Fruit fly (Drosophila melanogaster) whole organism, embryonic: ENCODE data around the gene CG33669.
A peak's percentile ranks its signal among the peaks of the same experiment; 100 is the strongest.

ENCODE experiments used
- ATbp ChIP-seq: fragments of 200-800 bp; sonication (Bioruptor generic); optimal IDR thresholded peaks from 2 replicates; lab custom pipeline; 2017; ENCODE audit warnings: missing biosample characterization, mild to moderate bottlenecking, missing genetic modification characterization, missing genetic modification reagents
- Bgb ChIP-seq: fragments of 200-800 bp; sonication (Bioruptor generic); IDR thresholded peaks from 2 replicates; pipeline ENCODE4 v1.3.6; 2022; ENCODE audit warnings: missing biosample characterization, missing genetic modification characterization; ENCODE audit not compliant: partially characterized antibody
- CG10565 ChIP-seq: fragments of 200-800 bp; sonication (Bioruptor generic); optimal IDR thresholded peaks from 3 replicates; lab custom pipeline; 2016; ENCODE audit warnings: missing biosample characterization, mild to moderate bottlenecking, missing genetic modification characterization
- CG10654 ChIP-seq: fragments of 200-800 bp; sonication (Bioruptor generic); optimal IDR thresholded peaks from 2 replicates; lab custom pipeline; 2016; ENCODE audit warnings: missing biosample characterization, missing genetic modification characterization
- CG11247 ChIP-seq: fragments of 200-800 bp; sonication (Bioruptor generic); IDR thresholded peaks from 2 replicates; pipeline ENCODE4 v1.3.6; 2022; ENCODE audit warnings: missing biosample characterization, missing genetic modification characterization
- CG12744 ChIP-seq: fragments of 200-800 bp; sonication (Bioruptor generic); optimal IDR thresholded peaks from 2 replicates; lab custom pipeline; 2016; ENCODE audit warnings: missing biosample characterization, missing genetic modification characterization
- CG12942 ChIP-seq: fragments of 200-800 bp; sonication (Bioruptor generic); optimal IDR thresholded peaks from 3 replicates; lab custom pipeline; 2016; ENCODE audit warnings: missing biosample characterization, missing genetic modification characterization
- CG14667 ChIP-seq: fragments of 200-800 bp; sonication (Bioruptor generic); IDR thresholded peaks from 2 replicates; pipeline ENCODE4 v1.3.6; 2022; ENCODE audit warnings: missing biosample characterization, missing genetic modification characterization
- CG14710 ChIP-seq: fragments of 200-800 bp; sonication (Bioruptor generic); optimal IDR thresholded peaks from 3 replicates; lab custom pipeline; 2019; ENCODE audit warnings: missing biosample characterization, mild to moderate bottlenecking, missing genetic modification characterization, moderate library complexity
- CG14860 ChIP-seq: fragments of 200-800 bp; sonication (Bioruptor generic); IDR thresholded peaks from 3 replicates; pipeline ENCODE4 v1.3.6; 2022; ENCODE audit warnings: missing biosample characterization, missing genetic modification characterization; ENCODE audit not compliant: partially characterized antibody
- CG15269 ChIP-seq: fragments of 200-800 bp; sonication (Bioruptor generic); optimal IDR thresholded peaks from 2 replicates; lab custom pipeline; 2018; ENCODE audit warnings: missing biosample characterization, mild to moderate bottlenecking, missing genetic modification characterization, moderate library complexity
- CG15514 ChIP-seq: fragments of 200-800 bp; sonication (Bioruptor generic); optimal IDR thresholded peaks from 3 replicates; lab custom pipeline; 2017; ENCODE audit warnings: missing biosample characterization, missing genetic modification characterization, mild to moderate bottlenecking, moderate library complexity, missing genetic modification reagents
- CG16813 ChIP-seq: fragments of 200-800 bp; sonication (Bioruptor generic); IDR thresholded peaks from 3 replicates; pipeline ENCODE4 v1.3.6; 2022; ENCODE audit warnings: missing biosample characterization, missing genetic modification characterization; ENCODE audit not compliant: partially characterized antibody
- CG3281 ChIP-seq: fragments of 200-800 bp; sonication (Bioruptor generic); optimal IDR thresholded peaks from 3 replicates; lab custom pipeline; 2017; ENCODE audit warnings: missing biosample characterization, mild to moderate bottlenecking, missing genetic modification characterization
- CG34422 ChIP-seq: fragments of 200-800 bp; sonication (Bioruptor generic); IDR thresholded peaks from 3 replicates; pipeline ENCODE4 v1.3.6; 2022; ENCODE audit warnings: missing biosample characterization, missing genetic modification characterization
- CG4730 ChIP-seq: fragments of 200-800 bp; sonication (Bioruptor generic); IDR thresholded peaks from 2 replicates; pipeline ENCODE4 v1.3.6; 2022; ENCODE audit warnings: missing biosample characterization, missing genetic modification characterization
- CG6175 ChIP-seq: fragments of 200-800 bp; sonication (Bioruptor generic); IDR thresholded peaks from 3 replicates; pipeline ENCODE4 v1.3.6; 2022; ENCODE audit warnings: missing biosample characterization, missing genetic modification characterization
- CG6654 ChIP-seq: fragments of 200-800 bp; sonication (Bioruptor generic); optimal IDR thresholded peaks from 2 replicates; lab custom pipeline; 2017; ENCODE audit warnings: missing biosample characterization, mild to moderate bottlenecking, missing genetic modification characterization
- CG6689 ChIP-seq: fragments of 200-800 bp; sonication (Bioruptor generic); IDR thresholded peaks from 2 replicates; pipeline ENCODE4 v1.3.6; 2022; ENCODE audit warnings: missing biosample characterization, missing genetic modification characterization
- CG7786 ChIP-seq: fragments of 200-800 bp; sonication (Bioruptor generic); optimal IDR thresholded peaks from 2 replicates; lab custom pipeline; 2016; ENCODE audit warnings: missing biosample characterization, missing genetic modification characterization
- CG8944 ChIP-seq: fragments of 200-800 bp; sonication (Bioruptor generic); optimal IDR thresholded peaks from 3 replicates; lab custom pipeline; 2016; ENCODE audit warnings: missing biosample characterization, missing genetic modification characterization
- Dip3 ChIP-seq: fragments of 200-800 bp; sonication (Bioruptor generic); optimal IDR thresholded peaks from 3 replicates; lab custom pipeline; 2016; ENCODE audit warnings: missing biosample characterization, missing genetic modification characterization
- HLH54F ChIP-seq: fragments of 200-800 bp; sonication (Bioruptor generic); optimal IDR thresholded peaks from 3 replicates; lab custom pipeline; 2016; ENCODE audit warnings: missing biosample characterization, missing genetic modification characterization
- Mad ChIP-seq: fragments of 200-800 bp; sonication (Bioruptor generic); optimal IDR thresholded peaks from 2 replicates; lab custom pipeline; 2016; ENCODE audit warnings: missing biosample characterization, missing genetic modification characterization
- Mes4 ChIP-seq: fragments of 200-800 bp; sonication (Bioruptor generic); optimal IDR thresholded peaks from 2 replicates; lab custom pipeline; 2016; ENCODE audit warnings: missing biosample characterization, missing genetic modification characterization
- NK7.1 ChIP-seq: fragments of 200-800 bp; sonication (Bioruptor generic); optimal IDR thresholded peaks from 3 replicates; lab custom pipeline; 2016; ENCODE audit warnings: missing biosample characterization, missing genetic modification characterization
- Nf-YC ChIP-seq: fragments of 200-800 bp; optimal IDR thresholded peaks from 3 replicates; lab custom pipeline; 2019; ENCODE audit warnings: missing biosample characterization, mild to moderate bottlenecking, missing genetic modification characterization, moderate library complexity
- Rfx ChIP-seq: fragments of 200-800 bp; sonication (Bioruptor generic); IDR thresholded peaks from 2 replicates; pipeline ENCODE4 v1.3.6; 2022; ENCODE audit warnings: missing biosample characterization, missing genetic modification characterization
- Rx ChIP-seq: fragments of 200-800 bp; sonication (Bioruptor generic); IDR thresholded peaks from 2 replicates; pipeline ENCODE4 v1.3.6; 2022; ENCODE audit warnings: missing biosample characterization, missing genetic modification characterization
- Spps ChIP-seq: fragments of 200-800 bp; sonication (Bioruptor generic); optimal IDR thresholded peaks from 2 replicates; lab custom pipeline; 2018; ENCODE audit warnings: missing biosample characterization, mild to moderate bottlenecking, missing genetic modification characterization
- Trl ChIP-seq, 3 experiments: fragments of >200 bp in 2 of 3; fragments of 200-800 bp in 1 of 3; sonication (Bioruptor generic) in 1 of 3; optimal IDR thresholded peaks; 2 replicates in 1 of 3; 3 replicates in 2 of 3; lab custom pipeline; 2016 to 2017; ENCODE audit warnings: missing biosample characterization in 1 of 3, missing genetic modification characterization in 1 of 3
- ash1 ChIP-seq: fragments of 200-800 bp; sonication (Bioruptor generic); optimal IDR thresholded peaks from 2 replicates; lab custom pipeline; 2018; ENCODE audit warnings: missing biosample characterization, mild to moderate bottlenecking, missing genetic modification characterization
- br ChIP-seq: fragments of >200 bp; optimal IDR thresholded peaks from 2 replicates; lab custom pipeline; 2017
- chm ChIP-seq: fragments of 200-800 bp; sonication (Bioruptor generic); IDR thresholded peaks from 2 replicates; pipeline ENCODE4 v1.3.6; 2022; ENCODE audit warnings: missing biosample characterization, missing genetic modification characterization
- crol ChIP-seq: fragments of 200-800 bp; sonication (Bioruptor generic); IDR thresholded peaks from 2 replicates; pipeline ENCODE4 v1.3.6; 2022; ENCODE audit warnings: missing biosample characterization, missing genetic modification characterization
- en ChIP-seq: fragments of 200-800 bp; sonication (Bioruptor generic); optimal IDR thresholded peaks from 2 replicates; lab custom pipeline; 2016; ENCODE audit warnings: missing biosample characterization, missing genetic modification characterization
- fd64A ChIP-seq: fragments of 200-800 bp; sonication (Bioruptor generic); optimal IDR thresholded peaks from 3 replicates; lab custom pipeline; 2018; ENCODE audit warnings: missing biosample characterization, mild to moderate bottlenecking, missing genetic modification characterization
- kni ChIP-seq: fragments of 200-800 bp; sonication (Bioruptor generic); optimal IDR thresholded peaks from 3 replicates; lab custom pipeline; 2017; ENCODE audit warnings: mild to moderate bottlenecking, missing biosample characterization, missing genetic modification reagents, missing genetic modification characterization
- lmd ChIP-seq: fragments of 200-800 bp; sonication (Bioruptor generic); IDR thresholded peaks from 2 replicates; pipeline ENCODE4 v1.3.6; 2022; ENCODE audit warnings: missing biosample characterization, missing genetic modification characterization
- lola ChIP-seq, 3 experiments: fragments of >200 bp in 2 of 3; fragments of 200-800 bp in 1 of 3; sonication (Bioruptor generic) in 1 of 3; optimal IDR thresholded peaks; 2 replicates each; lab custom pipeline; 2017 to 2019; ENCODE audit warnings: missing biosample characterization in 3 of 3, missing genetic modification characterization in 3 of 3, mild to moderate bottlenecking in 1 of 3, moderate library complexity in 1 of 3
- mam ChIP-seq: fragments of 200-800 bp; sonication (Bioruptor generic); optimal IDR thresholded peaks from 3 replicates; lab custom pipeline; 2016; ENCODE audit warnings: missing biosample characterization, missing genetic modification characterization
- nmo ChIP-seq: fragments of 200-800 bp; sonication (Bioruptor generic); optimal IDR thresholded peaks from 2 replicates; lab custom pipeline; 2018; ENCODE audit warnings: missing biosample characterization, mild to moderate bottlenecking, missing genetic modification characterization, moderate library complexity
- scrt ChIP-seq: fragments of 200-800 bp; sonication (Bioruptor generic); optimal IDR thresholded peaks from 2 replicates; lab custom pipeline; 2018; ENCODE audit warnings: missing biosample characterization, mild to moderate bottlenecking, missing genetic modification characterization, moderate library complexity
- seq ChIP-seq: fragments of 200-800 bp; sonication (Bioruptor generic); IDR thresholded peaks from 2 replicates; pipeline ENCODE4 v1.3.6; 2022; ENCODE audit warnings: missing biosample characterization, missing genetic modification characterization
- slou ChIP-seq: fragments of 200-800 bp; sonication (Bioruptor generic); optimal IDR thresholded peaks from 3 replicates; lab custom pipeline; 2016; ENCODE audit warnings: missing biosample characterization, missing genetic modification characterization
- sqz ChIP-seq: fragments of 200-800 bp; sonication (Bioruptor generic); optimal IDR thresholded peaks from 3 replicates; lab custom pipeline; 2018; ENCODE audit warnings: missing biosample characterization, mild to moderate bottlenecking, missing genetic modification characterization
- tgo ChIP-seq: fragments of 200-800 bp; sonication (Bioruptor generic); IDR thresholded peaks from 3 replicates; pipeline ENCODE4 v1.3.6; 2022; ENCODE audit warnings: missing biosample characterization, missing genetic modification characterization
- trem ChIP-seq: fragments of 200-800 bp; optimal IDR thresholded peaks from 3 replicates; lab custom pipeline; 2019; ENCODE audit warnings: missing biosample characterization, mild to moderate bottlenecking, missing genetic modification characterization, moderate library complexity
- twi ChIP-seq: fragments of 200-800 bp; optimal IDR thresholded peaks from 2 replicates; lab custom pipeline; 2019; ENCODE audit warnings: missing biosample characterization, mild to moderate bottlenecking, missing genetic modification characterization, moderate library complexity
- unpg ChIP-seq: fragments of 200-800 bp; sonication (Bioruptor generic); optimal IDR thresholded peaks from 3 replicates; lab custom pipeline; 2018; ENCODE audit warnings: missing biosample characterization, mild to moderate bottlenecking, missing genetic modification characterization, moderate library complexity
- usp ChIP-seq: fragments of >200 bp; optimal IDR thresholded peaks from 2 replicates; lab custom pipeline; 2017; ENCODE audit warnings: missing biosample characterization, missing genetic modification characterization
- vnd ChIP-seq: fragments of 200-800 bp; sonication (Bioruptor generic); IDR thresholded peaks from 3 replicates; pipeline ENCODE4 v1.3.6; 2022; ENCODE audit warnings: missing biosample characterization, missing genetic modification characterization; ENCODE audit not compliant: partially characterized antibody

CG33669 gene

DNA sequence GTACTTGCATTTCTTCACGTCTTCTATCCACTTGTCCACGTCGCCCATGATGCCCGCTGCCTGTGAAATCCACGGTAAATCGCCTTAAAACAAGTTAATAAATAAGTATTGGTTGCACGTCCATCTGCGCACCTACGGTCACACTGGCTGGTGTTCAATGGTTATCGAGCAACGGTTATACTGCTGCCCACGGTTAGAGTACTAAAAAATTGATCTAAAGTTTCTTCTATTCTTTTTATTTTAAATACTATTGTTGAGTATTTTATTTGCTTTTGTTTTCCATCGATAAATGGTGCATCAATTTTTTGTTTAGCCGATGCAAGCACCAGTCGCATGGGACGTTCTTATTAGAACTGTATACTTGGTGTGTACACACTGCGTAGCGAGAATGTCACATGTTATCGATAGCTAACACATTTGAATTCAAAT lies 27.1 kb downstream of the CG33669 start, which contains the start of gene PpV (continued):
- TF ChIP-seq CG6175 (GFP tag; lab: Robert Waterston, UW) (no peak), CG6689 (GFP tag; lab: Robert Waterston, UW) (no peak), ATbp (GFP tag; lab: Kevin White, UChicago) (no peak), unpg (GFP tag; lab: Kevin White, UChicago) (peak; percentile 22), CG6654 (no peak), crol (GFP tag; lab: Robert Waterston, UW) (no peak), Mes4 (GFP tag; lab: Kevin White, UChicago) (no peak), CG10654 (GFP tag; lab: Kevin White, UChicago) (no peak), chm (no peak), scrt (GFP tag; lab: Kevin White, UChicago) (no peak), CG11247 (GFP tag; lab: Robert Waterston, UW) (no peak), sqz (GFP tag; lab: Kevin White, UChicago) (no peak), CG34422 (GFP tag; lab: Robert Waterston, UW) (no peak), trem (tag; lab: Kevin White, UChicago) (peak; percentile 78), lola (GFP tag; optimal IDR thresholded peaks at IDR 0.05; lab: Kevin White, UChicago) (no peak), CG7786 (GFP tag; lab: Kevin White, UChicago) (no peak), Dip3 (GFP tag; lab: Kevin White, UChicago) (no peak), ash1 (GFP tag; lab: Kevin White, UChicago) (no peak), CG3281 (no peak), slou (GFP tag; lab: Kevin White, UChicago) (peak; percentile 6), usp (GFP tag; lab: Kevin White, UChicago) (no peak), CG10565 (GFP tag; lab: Kevin White, UChicago) (no peak), CG14667 (GFP tag; lab: Robert Waterston, UW) (no peak), HLH54F (GFP tag; lab: Kevin White, UChicago) (no peak), CG8944 (GFP tag; lab: Kevin White, UChicago) (no peak), Mad (GFP tag; lab: Kevin White, UChicago) (no peak), Trl (optimal IDR thresholded peaks at IDR 0.05; lab: Kevin White, UChicago) (no peak), Trl (GFP tag; optimal IDR thresholded peaks at IDR 0.05; lab: Kevin White, UChicago) (no peak), CG16813 (GFP tag; lab: Robert Waterston, UW) (peak; percentile 51), lmd (GFP tag; lab: Robert Waterston, UW) (no peak), seq (GFP tag; lab: Robert Waterston, UW) (no peak), nmo (peak; percentile 47), kni (GFP tag; lab: Kevin White, UChicago) (no peak), Spps (tag; lab: Kevin White, UChicago) (no peak), Bgb (GFP tag; lab: Robert Waterston, UW) (peak; percentile 32; the same call in 1 of the 2 replicates), Rfx (GFP tag; lab: Robert Waterston, UW) (no peak), Nf-YC (peak; percentile 37), CG12744 (GFP tag; lab: Kevin White, UChicago) (no peak), CG14710 (tag; lab: Kevin White, UChicago) (peak; percentile 100), fd64A (GFP tag; lab: Kevin White, UChicago) (no peak), NK7.1 (GFP tag; lab: Kevin White, UChicago) (no peak), en (GFP tag; lab: Kevin White, UChicago) (no peak), mam (GFP tag; lab: Kevin White, UChicago) (no peak), CG15514 (GFP tag; lab: Kevin White, UChicago) (peak; percentile 54), CG4730 (no peak), Rx (GFP tag; lab: Robert Waterston, UW) (no peak), CG14860 (GFP tag; lab: Robert Waterston, UW) (no peak), br (no peak), tgo (GFP tag; lab: Robert Waterston, UW) (no peak), CG15269 (tag; lab: Kevin White, UChicago) (no peak), vnd (GFP tag; lab: Robert Waterston, UW) (no peak), twi (no peak), CG12942 (GFP tag; lab: Kevin White, UChicago) (no peak)
